Worm (Caenorhabditis elegans) whole organism, midembryonic: ENCODE results near the gene C25E10.12.

Experiments
- T22C8.4 ChIP-seq: fragments of 200-800 bp; sonication (Bioruptor generic); IDR thresholded peaks from 2 replicates; pipeline ENCODE4 v1.3.6; 2022; ENCODE audit warnings: missing genetic modification characterization, missing compliant biosample characterization
- cog-1 ChIP-seq: sonication (generic microtip); optimal IDR thresholded peaks from 2 replicates; lab custom pipeline; 2016; ENCODE audit warnings: missing genetic modification characterization, missing compliant biosample characterization
- flt-1 ChIP-seq: fragments of 200-800 bp; sonication (Bioruptor generic); IDR thresholded peaks from 2 replicates; pipeline ENCODE4 v1.3.6; 2022; ENCODE audit warnings: missing genetic modification characterization, missing compliant biosample characterization
- klf-2 ChIP-seq: fragments of 200-800 bp; sonication (Bioruptor generic); conservative IDR thresholded peaks from 2 replicates; pipeline ENCODE4 v1.3.6; 2022; ENCODE audit warnings: missing genetic modification reagents, missing genetic modification characterization, missing compliant biosample characterization
- med-1 ChIP-seq: sonication (generic microtip); optimal IDR thresholded peaks from 2 replicates; lab custom pipeline; 2017; ENCODE audit warnings: missing genetic modification characterization, mild to moderate bottlenecking, missing compliant biosample characterization, antibody characterized with exemption, missing genetic modification reagents; ENCODE audit not compliant: insufficient read depth
- ref-1 ChIP-seq: fragments of 200-800 bp; sonication (Bioruptor generic); conservative IDR thresholded peaks from 2 replicates; pipeline ENCODE4 v1.3.6; 2022; ENCODE audit warnings: missing genetic modification reagents, missing genetic modification characterization, missing compliant biosample characterization
- tab-1 ChIP-seq: fragments of 200-800 bp; sonication (Bioruptor generic); IDR thresholded peaks from 2 replicates; pipeline ENCODE4 v1.3.6; 2022; ENCODE audit warnings: missing genetic modification characterization, missing compliant biosample characterization
- ztf-23 ChIP-seq: fragments of 200-800 bp; sonication (Bioruptor generic); IDR thresholded peaks from 2 replicates; pipeline ENCODE4 v1.3.6; 2022; ENCODE audit warnings: missing genetic modification reagents, missing genetic modification characterization, missing compliant biosample characterization
- ztf-29 ChIP-seq: fragments of 200-800 bp; sonication (Bioruptor generic); IDR thresholded peaks from 2 replicates; pipeline ENCODE4 v1.3.6; 2022; ENCODE audit warnings: missing genetic modification reagents, missing genetic modification characterization, missing compliant biosample characterization

The C25E10.12 gene

DNA sequence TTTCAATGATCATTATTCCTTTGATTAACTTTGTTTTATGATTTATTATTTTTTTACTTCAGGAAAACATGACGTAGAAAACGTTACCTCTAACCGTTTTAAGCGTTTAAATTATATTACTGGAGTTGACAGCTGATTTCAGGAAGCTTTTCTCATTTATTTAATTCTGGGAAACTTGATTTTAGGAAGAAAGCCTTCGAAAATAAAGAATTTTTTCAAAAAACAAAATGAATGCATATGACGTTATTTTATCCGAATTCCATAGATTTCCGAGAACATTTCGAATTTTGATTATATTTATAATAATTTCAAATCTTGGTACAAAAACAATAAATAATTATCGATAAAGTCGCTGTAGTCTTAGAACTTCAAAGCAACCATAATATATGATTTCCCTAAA is 13.0 kb downstream of the C25E10.12 start:
- no peak for TF ChIP-seq klf-2 (GFP tag; lab: Robert Waterston, UW)
- no peak for TF ChIP-seq ztf-29 (GFP tag; lab: Robert Waterston, UW)
- no peak for TF ChIP-seq flt-1 (GFP tag; lab: Robert Waterston, UW)
- TF ChIP-seq ref-1 (GFP tag; lab: Robert Waterston, UW): no peak
- TF ChIP-seq med-1: no peak
- TF ChIP-seq T22C8.4: no peak
- no peak for TF ChIP-seq ztf-23 (GFP tag; lab: Robert Waterston, UW)
- TF ChIP-seq tab-1 (GFP tag; lab: Robert Waterston, UW): no peak
- TF ChIP-seq cog-1 (tag; lab: Kevin White, UChicago): no peak

ce11 chrV:9047555-9048049 is 14.6 kb downstream of the C25E10.12 start, which contains the start of gene C25E10.17:
TSS of gene C25E10.17 (minus strand) at chrV:9047605.
- TF ChIP-seq klf-2 (GFP tag; lab: Robert Waterston, UW): no peak
- no peak for TF ChIP-seq cog-1 (tag; lab: Kevin White, UChicago)
- no peak for TF ChIP-seq ref-1 (GFP tag; lab: Robert Waterston, UW)
- no peak for TF ChIP-seq flt-1 (GFP tag; lab: Robert Waterston, UW)
- TF ChIP-seq med-1: no peak
- TF ChIP-seq ztf-29 (GFP tag; lab: Robert Waterston, UW): no peak
- TF ChIP-seq ztf-23 (GFP tag; lab: Robert Waterston, UW): no peak
- no peak for TF ChIP-seq T22C8.4
- TF ChIP-seq tab-1 (GFP tag; lab: Robert Waterston, UW): no peak

ce11 chrV:9044871-9045270 is 17.4 kb downstream of the C25E10.12 start, which contains the start of gene nhr-30:
TSS of gene nhr-30 (plus strand) at chrV:9045171.
- TF ChIP-seq ztf-23 (GFP tag; lab: Robert Waterston, UW) (no peak), ref-1 (GFP tag; lab: Robert Waterston, UW) (no peak)

- TF ChIP-seq ztf-23 (GFP tag; lab: Robert Waterston, UW) (no peak), flt-1 (GFP tag; lab: Robert Waterston, UW) (no peak), cog-1 (tag; lab: Kevin White, UChicago) (no peak), tab-1 (GFP tag; lab: Robert Waterston, UW) (no peak), klf-2 (GFP tag; lab: Robert Waterston, UW) (no peak), T22C8.4 (no peak), ztf-29 (GFP tag; lab: Robert Waterston, UW) (no peak), med-1 (no peak), ref-1 (GFP tag; lab: Robert Waterston, UW) (no peak)
Observed at ce11 chrV:9041030-9041429, 21.2 kb downstream of the C25E10.12 start, which contains the start of gene cyp-33B1. TSS of gene cyp-33B1 (plus strand) at chrV:9041330.

DNA sequence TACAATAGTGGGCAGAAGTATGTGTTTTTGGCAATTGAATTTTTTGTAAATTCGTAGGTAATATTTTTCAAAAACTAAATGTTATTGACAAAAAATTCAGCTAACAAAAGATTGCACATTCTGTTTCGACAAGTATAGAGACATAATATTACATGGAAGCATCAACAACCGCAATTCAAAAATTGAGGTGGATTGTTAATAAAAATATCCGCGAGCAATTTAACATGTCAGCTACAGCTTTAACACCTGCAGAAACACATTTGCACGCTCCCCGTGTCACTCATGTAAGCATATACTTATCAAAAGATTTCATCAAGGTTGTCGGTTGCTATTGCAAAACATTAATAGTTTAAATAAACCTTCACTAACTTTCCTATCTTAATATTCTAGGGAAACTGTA is 26.6 kb downstream of the C25E10.12 start, which contains the start of gene srsx-34:
TSS of gene srsx-34 (plus strand) at position 301 of the 400 bp plus-strand sequence.
- TF ChIP-seq cog-1 (tag; lab: Kevin White, UChicago): no peak
- TF ChIP-seq ztf-23 (GFP tag; lab: Robert Waterston, UW): no peak
- TF ChIP-seq flt-1 (GFP tag; lab: Robert Waterston, UW): no peak
- no peak for TF ChIP-seq med-1
- no peak for TF ChIP-seq klf-2 (GFP tag; lab: Robert Waterston, UW)
- no peak for TF ChIP-seq ref-1 (GFP tag; lab: Robert Waterston, UW)
- TF ChIP-seq tab-1 (GFP tag; lab: Robert Waterston, UW): no peak
- TF ChIP-seq T22C8.4: no peak

DNA sequence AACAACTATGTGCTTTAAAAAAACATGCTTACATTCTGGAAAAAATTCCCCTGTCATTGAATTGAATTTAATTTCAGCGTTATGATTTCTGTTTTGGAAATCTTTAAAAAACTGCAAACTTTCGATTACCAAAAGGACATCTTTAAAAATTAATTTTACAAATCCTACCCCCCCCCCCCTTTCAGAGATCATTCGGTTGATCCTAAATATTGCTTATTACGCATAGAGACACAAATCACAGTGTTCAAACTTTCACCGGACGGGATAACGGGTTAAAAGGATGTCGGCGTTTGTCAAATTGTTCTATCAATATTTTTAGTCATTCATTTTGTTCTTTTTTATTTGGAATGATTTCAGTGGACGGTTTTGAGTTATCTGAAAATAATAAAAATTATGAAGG is 29.0 kb downstream of the C25E10.12 start, which contains the start of gene C25E10.4:
TSS of gene C25E10.4 (plus strand) at position 301 of the 400 bp plus-strand sequence.
- TF ChIP-seq med-1 (no peak), flt-1 (GFP tag; lab: Robert Waterston, UW) (no peak), ztf-23 (GFP tag; lab: Robert Waterston, UW) (no peak), ztf-29 (GFP tag; lab: Robert Waterston, UW) (no peak), cog-1 (tag; lab: Kevin White, UChicago) (no peak), ref-1 (GFP tag; lab: Robert Waterston, UW) (no peak), T22C8.4 (no peak), tab-1 (GFP tag; lab: Robert Waterston, UW) (no peak), klf-2 (GFP tag; lab: Robert Waterston, UW) (no peak)

- TF ChIP-seq ref-1 (GFP tag; lab: Robert Waterston, UW) (no peak), tab-1 (GFP tag; lab: Robert Waterston, UW) (no peak), flt-1 (GFP tag; lab: Robert Waterston, UW) (no peak), ztf-29 (GFP tag; lab: Robert Waterston, UW) (no peak), cog-1 (tag; lab: Kevin White, UChicago) (no peak), klf-2 (GFP tag; lab: Robert Waterston, UW) (no peak), ztf-23 (GFP tag; lab: Robert Waterston, UW) (no peak), med-1 (no peak), T22C8.4 (no peak)
Observed at ce11 chrV:9030248-9030647, 32.0 kb downstream of the C25E10.12 start, which contains the start of gene C25E10.5. TSS of gene C25E10.5 (plus strand) at chrV:9030548.

DNA sequence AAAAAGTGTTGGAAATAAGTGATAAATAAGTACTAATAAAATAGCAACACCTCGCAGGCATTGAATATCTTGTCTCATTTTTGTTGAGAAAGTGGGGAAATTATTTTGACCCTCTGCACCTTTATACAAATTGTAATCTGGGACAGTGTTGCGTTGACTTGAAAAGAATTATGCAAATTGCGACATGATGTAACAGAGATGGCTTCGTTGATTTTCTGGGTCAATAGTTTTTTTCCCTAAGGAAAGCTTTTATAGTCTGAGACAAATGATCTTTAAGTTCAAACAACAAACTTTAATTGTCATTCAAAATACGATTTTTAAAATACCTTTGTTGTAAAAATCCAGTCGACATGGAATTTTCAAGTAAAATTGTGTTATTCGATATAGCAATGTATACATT is 37.5 kb downstream of the C25E10.12 start, which contains the start of gene bus-1:
TSS of gene bus-1 (minus strand) at position 101 of the 400 bp plus-strand sequence.
- no peak for TF ChIP-seq flt-1 (GFP tag; lab: Robert Waterston, UW)
- TF ChIP-seq klf-2 (GFP tag; lab: Robert Waterston, UW): no peak
- TF ChIP-seq cog-1 (tag; lab: Kevin White, UChicago): no peak
- no peak for TF ChIP-seq ztf-29 (GFP tag; lab: Robert Waterston, UW)

DNA sequence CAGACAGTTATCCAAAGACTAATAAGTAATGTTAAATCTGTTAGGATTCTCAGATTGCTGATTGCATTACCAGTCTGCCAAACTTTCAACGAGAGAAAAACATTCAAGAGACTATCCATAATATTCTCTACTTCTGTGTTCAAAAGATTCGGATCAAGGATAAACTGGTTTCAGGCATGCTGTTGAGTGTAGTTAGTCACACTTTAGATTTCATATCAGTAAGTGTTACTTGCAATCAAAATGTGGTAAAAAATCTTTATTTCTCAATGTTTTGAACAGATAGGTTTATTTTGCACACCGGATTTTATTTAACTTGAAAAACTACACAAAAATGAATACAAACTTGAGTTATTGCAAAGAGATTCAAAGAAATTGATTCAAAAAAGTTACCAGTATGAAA is 40.2 kb downstream of the C25E10.12 start, which contains the start of gene oac-41:
TSS of gene oac-41 (minus strand) at position 101 of the 400 bp plus-strand sequence.
- TF ChIP-seq ztf-23 (GFP tag; lab: Robert Waterston, UW) (no peak), med-1 (no peak), klf-2 (GFP tag; lab: Robert Waterston, UW) (no peak), ztf-29 (GFP tag; lab: Robert Waterston, UW) (no peak), ref-1 (GFP tag; lab: Robert Waterston, UW) (no peak), cog-1 (tag; lab: Kevin White, UChicago) (no peak), flt-1 (GFP tag; lab: Robert Waterston, UW) (no peak), tab-1 (GFP tag; lab: Robert Waterston, UW) (no peak), T22C8.4 (no peak)
